Worm (Caenorhabditis elegans) whole organism, L3 larva: Measurements from ENCODE around the gene sri-57.

ENCODE experiments used
- ama-1 ChIP-seq: fragments of 150-350 bp; optimal IDR thresholded peaks from 2 replicates; lab custom pipeline; 2018
- ceh-28 ChIP-seq: fragments of 150-350 bp; optimal IDR thresholded peaks from 2 replicates; lab custom pipeline; 2014; ENCODE audit warnings: missing biosample characterization, missing genetic modification reagents, missing genetic modification characterization
- elt-2 ChIP-seq: sonication (generic microtip); optimal IDR thresholded peaks from 2 replicates; lab custom pipeline; 2016; ENCODE audit warnings: missing genetic modification reagents, mild to moderate bottlenecking, missing genetic modification characterization, missing compliant biosample characterization
- nhr-67 ChIP-seq: fragments of 150-350 bp; optimal IDR thresholded peaks from 2 replicates; lab custom pipeline; 2014; ENCODE audit warnings: missing biosample characterization, missing genetic modification characterization
- skn-1 ChIP-seq: fragments of 150-350 bp; optimal IDR thresholded peaks from 2 replicates; lab custom pipeline; 2014; ENCODE audit warnings: missing biosample characterization, missing genetic modification characterization
- tbx-2 ChIP-seq: sonication (generic microtip); optimal IDR thresholded peaks from 2 replicates; lab custom pipeline; 2016; ENCODE audit warnings: mild to moderate bottlenecking, missing genetic modification characterization, missing compliant biosample characterization
- unc-62 ChIP-seq: fragments of 150-350 bp; sonication (generic microtip); optimal IDR thresholded peaks from 4 replicates; lab custom pipeline; 2014; ENCODE audit warnings: missing biosample characterization, missing genetic modification reagents, missing genetic modification characterization

DNA sequence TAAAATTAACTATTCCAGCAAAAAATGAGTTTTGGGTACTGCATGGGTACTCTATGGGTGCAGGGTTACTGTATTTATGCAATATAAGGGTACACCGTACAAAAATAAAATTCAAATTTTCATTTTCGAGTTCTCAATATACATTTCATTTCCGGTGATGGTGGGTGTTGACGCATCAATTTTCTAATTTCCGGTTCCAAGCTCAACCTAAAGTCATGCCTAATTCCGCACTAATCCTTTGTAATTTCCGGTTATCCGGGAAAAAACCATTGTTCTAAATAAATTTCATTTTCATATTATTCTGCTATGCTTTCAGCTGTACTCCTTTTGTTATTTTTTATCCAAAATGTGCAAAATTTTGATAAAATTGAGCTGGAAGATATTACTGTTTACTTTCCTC lies 12.9 kb downstream of the sri-57 start, which contains the start of gene gcy-21:
- TF ChIP-seq tbx-2 (tag; lab: Kevin White, UChicago) (no peak), ceh-28 (tag; lab: Kevin White, UChicago) (no peak), unc-62 (GFP tag; lab: Kevin White, UChicago) (no peak), nhr-67 (tag; lab: Kevin White, UChicago) (no peak), elt-2 (tag; lab: Kevin White, UChicago) (no peak), ama-1 (lab: Kevin White, UChicago) (no peak), skn-1 (no peak)
